Fruit fly (Drosophila melanogaster) whole organism, embryonic: ENCODE results near the gene Acn.

Source experiments
- Ada2b ChIP-seq: fragments of 200-800 bp; sonication (Bioruptor generic); IDR thresholded peaks from 2 replicates; pipeline ENCODE4 v1.3.6; 2022; ENCODE audit warnings: missing biosample characterization, missing genetic modification characterization
- Bgb ChIP-seq: fragments of 200-800 bp; sonication (Bioruptor generic); IDR thresholded peaks from 2 replicates; pipeline ENCODE4 v1.3.6; 2022; ENCODE audit warnings: missing biosample characterization, missing genetic modification characterization; ENCODE audit not compliant: partially characterized antibody
- CG10209 ChIP-seq: fragments of 200-800 bp; sonication (Bioruptor generic); optimal IDR thresholded peaks from 3 replicates; lab custom pipeline; 2017; ENCODE audit warnings: missing biosample characterization, mild to moderate bottlenecking, missing genetic modification characterization, missing genetic modification reagents
- CG10462 ChIP-seq: fragments of 200-800 bp; sonication (Bioruptor generic); optimal IDR thresholded peaks from 2 replicates; lab custom pipeline; 2016; ENCODE audit warnings: missing biosample characterization, missing genetic modification characterization
- CG10543 ChIP-seq: fragments of 200-800 bp; sonication (Bioruptor generic); optimal IDR thresholded peaks from 3 replicates; lab custom pipeline; 2017; ENCODE audit warnings: missing biosample characterization, mild to moderate bottlenecking, missing genetic modification characterization, moderate library complexity
- CG12219 ChIP-seq: fragments of 200-800 bp; sonication (Bioruptor generic); optimal IDR thresholded peaks from 3 replicates; lab custom pipeline; 2018; ENCODE audit warnings: missing biosample characterization, mild to moderate bottlenecking, missing genetic modification characterization
- CG14710 ChIP-seq: fragments of 200-800 bp; sonication (Bioruptor generic); optimal IDR thresholded peaks from 3 replicates; lab custom pipeline; 2019; ENCODE audit warnings: missing biosample characterization, mild to moderate bottlenecking, missing genetic modification characterization, moderate library complexity
- CG1529 ChIP-seq: fragments of 200-800 bp; sonication (Bioruptor generic); optimal IDR thresholded peaks from 3 replicates; lab custom pipeline; 2018; ENCODE audit warnings: missing biosample characterization, missing genetic modification characterization
- CG15479 ChIP-seq: fragments of 200-800 bp; sonication (Bioruptor generic); optimal IDR thresholded peaks from 3 replicates; lab custom pipeline; 2019; ENCODE audit warnings: missing biosample characterization, mild to moderate bottlenecking, missing genetic modification characterization, moderate library complexity
- CG1602 ChIP-seq: fragments of 200-800 bp; sonication (Bioruptor generic); optimal IDR thresholded peaks from 3 replicates; lab custom pipeline; 2016; ENCODE audit warnings: missing biosample characterization, missing genetic modification characterization
- CG17385 ChIP-seq: fragments of 200-800 bp; sonication (Bioruptor generic); optimal IDR thresholded peaks from 3 replicates; lab custom pipeline; 2018; ENCODE audit warnings: missing biosample characterization, mild to moderate bottlenecking, missing genetic modification characterization
- CG2129 ChIP-seq: fragments of 200-800 bp; sonication (Bioruptor generic); IDR thresholded peaks from 2 replicates; pipeline ENCODE4 v1.3.6; 2022; ENCODE audit warnings: missing biosample characterization, missing genetic modification characterization; ENCODE audit not compliant: partially characterized antibody
- CG31388 ChIP-seq: fragments of 200-800 bp; sonication (Bioruptor generic); optimal IDR thresholded peaks from 2 replicates; lab custom pipeline; 2016; ENCODE audit warnings: missing biosample characterization, missing genetic modification characterization
- CG4404 ChIP-seq: fragments of 200-800 bp; sonication (Bioruptor generic); IDR thresholded peaks from 2 replicates; pipeline ENCODE4 v1.3.6; 2022; ENCODE audit warnings: missing biosample characterization, missing genetic modification characterization
- CG4730 ChIP-seq: fragments of 200-800 bp; sonication (Bioruptor generic); IDR thresholded peaks from 2 replicates; pipeline ENCODE4 v1.3.6; 2022; ENCODE audit warnings: missing biosample characterization, missing genetic modification characterization
- CG6654 ChIP-seq: fragments of 200-800 bp; sonication (Bioruptor generic); optimal IDR thresholded peaks from 2 replicates; lab custom pipeline; 2017; ENCODE audit warnings: missing biosample characterization, mild to moderate bottlenecking, missing genetic modification characterization
- CG6765 ChIP-seq: fragments of 200-800 bp; sonication (Bioruptor generic); optimal IDR thresholded peaks from 3 replicates; lab custom pipeline; 2017; ENCODE audit warnings: missing biosample characterization, mild to moderate bottlenecking, missing genetic modification characterization
- CG7357 ChIP-seq: fragments of 200-800 bp; sonication (Bioruptor generic); IDR thresholded peaks from 3 replicates; pipeline ENCODE4 v1.3.6; 2022; ENCODE audit warnings: missing biosample characterization, missing genetic modification characterization
- Dp ChIP-seq: fragments of 200-800 bp; sonication (Bioruptor generic); optimal IDR thresholded peaks from 2 replicates; lab custom pipeline; 2018; ENCODE audit warnings: missing biosample characterization, mild to moderate bottlenecking, missing genetic modification characterization, moderate library complexity
- Drgx ChIP-seq: fragments of 200-800 bp; sonication (Bioruptor generic); IDR thresholded peaks from 2 replicates; pipeline ENCODE4 v1.3.6; 2022; ENCODE audit warnings: missing biosample characterization, missing genetic modification characterization
- Fer1 ChIP-seq: fragments of 200-800 bp; sonication (Bioruptor generic); optimal IDR thresholded peaks from 2 replicates; lab custom pipeline; 2017; ENCODE audit warnings: missing biosample characterization, mild to moderate bottlenecking, missing genetic modification characterization
- Lim3 ChIP-seq: fragments of 200-800 bp; sonication (Bioruptor generic); IDR thresholded peaks from 2 replicates; pipeline ENCODE4 v1.3.6; 2022; ENCODE audit warnings: missing biosample characterization, missing genetic modification characterization
- NK7.1 ChIP-seq: fragments of 200-800 bp; sonication (Bioruptor generic); optimal IDR thresholded peaks from 3 replicates; lab custom pipeline; 2016; ENCODE audit warnings: missing biosample characterization, missing genetic modification characterization
- Nf-YB ChIP-seq: fragments of 200-800 bp; sonication (Bioruptor generic); optimal IDR thresholded peaks from 3 replicates; lab custom pipeline; 2019; ENCODE audit warnings: missing biosample characterization, mild to moderate bottlenecking, missing genetic modification characterization, moderate library complexity
- Ptx1 ChIP-seq: fragments of 200-800 bp; sonication (Bioruptor generic); IDR thresholded peaks from 2 replicates; pipeline ENCODE4 v1.3.6; 2022; ENCODE audit warnings: missing biosample characterization, missing genetic modification characterization
- Scr ChIP-seq: fragments of 200-800 bp; sonication (Bioruptor generic); IDR thresholded peaks from 2 replicates; pipeline ENCODE4 v1.3.6; 2022; ENCODE audit warnings: missing biosample characterization, missing genetic modification characterization; ENCODE audit not compliant: partially characterized antibody
- Sry-β ChIP-seq: fragments of 200-800 bp; sonication (Bioruptor generic); optimal IDR thresholded peaks from 2 replicates; lab custom pipeline; 2018; ENCODE audit warnings: missing biosample characterization, mild to moderate bottlenecking, missing genetic modification characterization, moderate library complexity
- chn ChIP-seq: fragments of 200-800 bp; sonication (Bioruptor generic); optimal IDR thresholded peaks from 2 replicates; lab custom pipeline; 2016; ENCODE audit warnings: missing biosample characterization, missing genetic modification characterization
- cwo ChIP-seq: fragments of 200-800 bp; sonication (Bioruptor generic); optimal IDR thresholded peaks from 3 replicates; lab custom pipeline; 2017; ENCODE audit warnings: missing biosample characterization, missing genetic modification characterization, mild to moderate bottlenecking, moderate library complexity, missing genetic modification reagents
- dati ChIP-seq: fragments of 200-800 bp; sonication (Bioruptor generic); IDR thresholded peaks from 2 replicates; pipeline ENCODE4 v1.3.6; 2022; ENCODE audit warnings: missing biosample characterization, missing genetic modification characterization
- dimm ChIP-seq: fragments of 200-800 bp; sonication (Bioruptor generic); IDR thresholded peaks from 2 replicates; pipeline ENCODE4 v1.3.6; 2022; ENCODE audit warnings: missing biosample characterization, missing genetic modification characterization
- fd3F ChIP-seq: fragments of 200-800 bp; sonication (Bioruptor generic); optimal IDR thresholded peaks from 2 replicates; lab custom pipeline; 2018; ENCODE audit warnings: missing biosample characterization, mild to moderate bottlenecking, missing genetic modification characterization, moderate library complexity
- fd64A ChIP-seq: fragments of 200-800 bp; sonication (Bioruptor generic); optimal IDR thresholded peaks from 3 replicates; lab custom pipeline; 2018; ENCODE audit warnings: missing biosample characterization, mild to moderate bottlenecking, missing genetic modification characterization
- hbn ChIP-seq: fragments of 200-800 bp; sonication (Bioruptor generic); IDR thresholded peaks from 2 replicates; pipeline ENCODE4 v1.3.6; 2022; ENCODE audit warnings: missing biosample characterization, missing genetic modification characterization; ENCODE audit not compliant: partially characterized antibody
- hth ChIP-seq: fragments of >200 bp; optimal IDR thresholded peaks from 2 replicates; lab custom pipeline; 2017; ENCODE audit warnings: inconsistent platforms
- inv ChIP-seq: fragments of 200-800 bp; sonication (Bioruptor generic); IDR thresholded peaks from 2 replicates; pipeline ENCODE4 v1.3.6; 2022; ENCODE audit warnings: missing biosample characterization, missing genetic modification characterization; ENCODE audit not compliant: partially characterized antibody
- jumu ChIP-seq: fragments of 200-800 bp; sonication (Bioruptor generic); optimal IDR thresholded peaks from 3 replicates; lab custom pipeline; 2016; ENCODE audit warnings: missing biosample characterization, missing genetic modification characterization
- lilli ChIP-seq: fragments of 200-800 bp; sonication (Bioruptor generic); optimal IDR thresholded peaks from 3 replicates; lab custom pipeline; 2016; ENCODE audit warnings: missing biosample characterization, missing genetic modification characterization
- pan ChIP-seq, 4 experiments: fragments of >200 bp in 3 of 4; fragments of 200-800 bp in 1 of 4; sonication (Bioruptor generic) in 1 of 4; optimal IDR thresholded peaks in 3 of 4; IDR thresholded peaks in 1 of 4; 2 replicates each; pipeline versions ENCODE4 v1.3.6 to Lab custom; 2017 to 2022; ENCODE audit warnings: missing biosample characterization in 2 of 4, missing genetic modification characterization in 2 of 4, mixed read lengths in 1 of 4
- phol ChIP-seq: fragments of 200-800 bp; sonication (Bioruptor generic); optimal IDR thresholded peaks from 3 replicates; lab custom pipeline; 2018; ENCODE audit warnings: missing biosample characterization, mild to moderate bottlenecking, missing genetic modification characterization, moderate library complexity
- pnt ChIP-seq: fragments of 200-800 bp; sonication (Bioruptor generic); optimal IDR thresholded peaks from 3 replicates; lab custom pipeline; 2016; ENCODE audit warnings: missing biosample characterization, missing genetic modification characterization
- ro ChIP-seq: fragments of 200-800 bp; sonication (Bioruptor generic); IDR thresholded peaks from 2 replicates; pipeline ENCODE4 v1.3.6; 2022; ENCODE audit warnings: missing biosample characterization, missing genetic modification characterization
- sima ChIP-seq: fragments of 200-800 bp; sonication (Bioruptor generic); optimal IDR thresholded peaks from 2 replicates; lab custom pipeline; 2016; ENCODE audit warnings: missing biosample characterization, missing genetic modification characterization
- sr ChIP-seq: fragments of 200-800 bp; sonication (Bioruptor generic); IDR thresholded peaks from 3 replicates; pipeline ENCODE4 v1.3.6; 2022; ENCODE audit warnings: missing biosample characterization, missing genetic modification characterization
- ssp ChIP-seq: fragments of 200-800 bp; sonication (Bioruptor generic); IDR thresholded peaks from 2 replicates; pipeline ENCODE4 v1.3.6; 2022; ENCODE audit warnings: missing biosample characterization, missing genetic modification characterization
- stwl ChIP-seq: fragments of 200-800 bp; sonication (Bioruptor generic); optimal IDR thresholded peaks from 3 replicates; lab custom pipeline; 2018; ENCODE audit warnings: missing biosample characterization, mild to moderate bottlenecking, missing genetic modification characterization, moderate library complexity
- zf30C ChIP-seq: fragments of 200-800 bp; sonication (Bioruptor generic); optimal IDR thresholded peaks from 3 replicates; lab custom pipeline; 2018; ENCODE audit warnings: missing biosample characterization, mild to moderate bottlenecking, missing genetic modification characterization
- zfh1 ChIP-seq: fragments of 200-800 bp; sonication (Bioruptor generic); IDR thresholded peaks from 3 replicates; pipeline ENCODE4 v1.3.6; 2022; ENCODE audit warnings: missing biosample characterization, missing genetic modification characterization

Gene Acn

dm6 chr2L:19021278-19022220 lies 23.6 kb upstream of the Acn start (continued):
- TF ChIP-seq CG10543 (GFP tag; lab: Kevin White, UChicago): peak; percentile 96
- no peak for TF ChIP-seq CG31388 (GFP tag; lab: Kevin White, UChicago)
- TF ChIP-seq phol (tag; lab: Kevin White, UChicago): peak; percentile 76
- peak; percentile 89 for TF ChIP-seq Fer1 (GFP tag; lab: Kevin White, UChicago)
- 0 out of 2 replicates have a peak, but pooled peaks have one; percentile 6 for TF ChIP-seq CG4730 (GFP tag; lab: Robert Waterston, UW)
- peak; percentile 81 for TF ChIP-seq CG10209 (GFP tag; lab: Kevin White, UChicago)
- TF ChIP-seq Bgb (GFP tag; lab: Robert Waterston, UW): no peak
- peak; percentile 51 for TF ChIP-seq ssp (GFP tag; lab: Robert Waterston, UW)
- no peak for TF ChIP-seq Sry-β (GFP tag; lab: Kevin White, UChicago)
- TF ChIP-seq pnt (GFP tag; lab: Kevin White, UChicago): peak; percentile 5
- TF ChIP-seq sr (GFP tag; lab: Robert Waterston, UW): no peak
- TF ChIP-seq Dp (GFP tag; lab: Kevin White, UChicago): no peak
- peak; percentile 37 for TF ChIP-seq jumu (GFP tag; lab: Kevin White, UChicago)
- TF ChIP-seq CG7357 (GFP tag; lab: Robert Waterston, UW): peak; percentile 39; the same call in 1 of the 3 replicates
- peak; percentile 40 for TF ChIP-seq fd64A
- TF ChIP-seq Ptx1 (GFP tag; lab: Robert Waterston, UW): peak; percentile 86
- peak; percentile 23 for TF ChIP-seq CG6765 (GFP tag; lab: Kevin White, UChicago)
- TF ChIP-seq chn (GFP tag; lab: Kevin White, UChicago): peak; percentile 49
- TF ChIP-seq ro (GFP tag; lab: Robert Waterston, UW): peak; percentile 53; the same call in 1 of the 2 replicates
- TF ChIP-seq fd3F (GFP tag; lab: Kevin White, UChicago): peak; percentile 80
- TF ChIP-seq dimm (GFP tag; lab: Robert Waterston, UW): no peak
- TF ChIP-seq hth: no peak
- TF ChIP-seq Drgx (GFP tag; lab: Robert Waterston, UW): no peak
- no peak for TF ChIP-seq stwl (tag; lab: Kevin White, UChicago)
- TF ChIP-seq CG2129 (GFP tag; lab: Robert Waterston, UW): no peak
- TF ChIP-seq cwo (GFP tag; lab: Kevin White, UChicago): peak; percentile 82
- no peak for TF ChIP-seq Scr
- peak; percentile 20 for TF ChIP-seq CG10462 (GFP tag; lab: Kevin White, UChicago)
- TF ChIP-seq NK7.1 (GFP tag; lab: Kevin White, UChicago): no peak
- TF ChIP-seq CG15479 (GFP tag; lab: Kevin White, UChicago): no peak
- TF ChIP-seq zf30C (GFP tag; lab: Kevin White, UChicago): no peak
- no peak for TF ChIP-seq sima (GFP tag; lab: Kevin White, UChicago)
- TF ChIP-seq CG12219 (GFP tag; lab: Kevin White, UChicago): peak; percentile 66
- TF ChIP-seq CG1602 (GFP tag; lab: Kevin White, UChicago): peak; percentile 68
- no peak for TF ChIP-seq pan (optimal IDR thresholded peaks at IDR 0.05; lab: Kevin White, UChicago)
- TF ChIP-seq pan (GFP tag; optimal IDR thresholded peaks at IDR 0.05 in 1 of 2, IDR thresholded peaks at IDR 0.05 in 1 of 2): peak in 1 of 2 experiments; percentile 66
- TF ChIP-seq dati (GFP tag; lab: Robert Waterston, UW): no peak
- peak; percentile 58 for TF ChIP-seq Nf-YB
- TF ChIP-seq zfh1 (GFP tag; lab: Robert Waterston, UW): peak; percentile 88
- peak; percentile 65 for TF ChIP-seq Ada2b (GFP tag; lab: Robert Waterston, UW)
- no peak for TF ChIP-seq hbn
- peak; percentile 83 for TF ChIP-seq CG17385 (GFP tag; lab: Kevin White, UChicago)
- TF ChIP-seq lilli: peak; percentile 72
- no peak for TF ChIP-seq Lim3 (GFP tag; lab: Robert Waterston, UW)
- peak; percentile 56 for TF ChIP-seq CG14710
- TF ChIP-seq CG6654 (GFP tag; lab: Kevin White, UChicago): peak; percentile 38
- TF ChIP-seq inv (GFP tag; lab: Robert Waterston, UW): no peak
- no peak for TF ChIP-seq CG4404 (GFP tag; lab: Robert Waterston, UW)
- peak; percentile 85 for TF ChIP-seq CG1529 (GFP tag; lab: Kevin White, UChicago)
